Fruit fly (Drosophila melanogaster) whole organism, embryonic: Measurements from ENCODE around the gene CG33947.
A peak's percentile ranks its signal among the peaks of the same experiment; 100 is the strongest.

Experiments used
- Asciz ChIP-seq: fragments of 200-800 bp; sonication (Bioruptor generic); optimal IDR thresholded peaks from 2 replicates; lab custom pipeline; 2017; ENCODE audit warnings: missing biosample characterization, mild to moderate bottlenecking, missing genetic modification characterization, missing genetic modification reagents
- CG10209 ChIP-seq: fragments of 200-800 bp; sonication (Bioruptor generic); optimal IDR thresholded peaks from 3 replicates; lab custom pipeline; 2017; ENCODE audit warnings: missing biosample characterization, mild to moderate bottlenecking, missing genetic modification characterization, missing genetic modification reagents
- CG10959 ChIP-seq: fragments of 200-800 bp; sonication (Bioruptor generic); IDR thresholded peaks from 2 replicates; pipeline ENCODE4 v1.3.6; 2022; ENCODE audit warnings: missing biosample characterization, missing genetic modification characterization
- CG12104 ChIP-seq: fragments of 200-800 bp; sonication (Bioruptor generic); optimal IDR thresholded peaks from 3 replicates; lab custom pipeline; 2016; ENCODE audit warnings: missing biosample characterization, missing genetic modification characterization
- CG12155 ChIP-seq: fragments of 200-800 bp; sonication (Bioruptor generic); optimal IDR thresholded peaks from 3 replicates; lab custom pipeline; 2016; ENCODE audit warnings: missing biosample characterization, missing genetic modification characterization
- CG13624 ChIP-seq: fragments of 200-800 bp; sonication (Bioruptor generic); optimal IDR thresholded peaks from 2 replicates; lab custom pipeline; 2016; ENCODE audit warnings: missing biosample characterization, missing genetic modification characterization
- CG15011 ChIP-seq: fragments of 200-800 bp; sonication (Bioruptor generic); optimal IDR thresholded peaks from 3 replicates; lab custom pipeline; 2018; ENCODE audit warnings: missing biosample characterization, mild to moderate bottlenecking, missing genetic modification characterization
- CG16863 ChIP-seq: fragments of 200-800 bp; sonication (Bioruptor generic); optimal IDR thresholded peaks from 3 replicates; lab custom pipeline; 2016; ENCODE audit warnings: missing biosample characterization, missing genetic modification characterization
- CG17612 ChIP-seq: fragments of 200-800 bp; sonication (Bioruptor generic); IDR thresholded peaks from 2 replicates; pipeline ENCODE4 v1.3.6; 2022; ENCODE audit warnings: missing biosample characterization, missing genetic modification characterization
- CG18011 ChIP-seq: fragments of 200-800 bp; sonication (Bioruptor generic); optimal IDR thresholded peaks from 2 replicates; lab custom pipeline; 2017; ENCODE audit warnings: missing biosample characterization, missing genetic modification characterization, mild to moderate bottlenecking, moderate library complexity, missing genotype
- CG18476 ChIP-seq: fragments of 200-800 bp; sonication (Bioruptor generic); optimal IDR thresholded peaks from 2 replicates; lab custom pipeline; 2016; ENCODE audit warnings: missing biosample characterization, mild to moderate bottlenecking, missing genetic modification characterization
- CG2116 ChIP-seq: fragments of 200-800 bp; sonication (Bioruptor generic); optimal IDR thresholded peaks from 3 replicates; lab custom pipeline; 2018; ENCODE audit warnings: missing biosample characterization, mild to moderate bottlenecking, missing genetic modification characterization
- CG30431 ChIP-seq: fragments of 200-800 bp; sonication (Bioruptor generic); optimal IDR thresholded peaks from 2 replicates; lab custom pipeline; 2017; ENCODE audit warnings: missing biosample characterization, missing genetic modification characterization
- CG3065 ChIP-seq: fragments of 200-800 bp; sonication (Bioruptor generic); optimal IDR thresholded peaks from 2 replicates; lab custom pipeline; 2016; ENCODE audit warnings: missing biosample characterization, missing genetic modification characterization
- CG31365 ChIP-seq: fragments of 200-800 bp; sonication (Bioruptor generic); optimal IDR thresholded peaks from 2 replicates; lab custom pipeline; 2018; ENCODE audit warnings: missing biosample characterization, mild to moderate bottlenecking, missing genetic modification characterization
- CG34376 ChIP-seq: fragments of 200-800 bp; sonication (Bioruptor generic); optimal IDR thresholded peaks from 2 replicates; lab custom pipeline; 2018; ENCODE audit warnings: missing biosample characterization, mild to moderate bottlenecking, missing genetic modification characterization
- CG4820 ChIP-seq: fragments of 200-800 bp; sonication (Bioruptor generic); optimal IDR thresholded peaks from 3 replicates; lab custom pipeline; 2016; ENCODE audit warnings: missing biosample characterization, missing genetic modification characterization
- CG5953 ChIP-seq: fragments of 200-800 bp; sonication (Bioruptor generic); IDR thresholded peaks from 2 replicates; pipeline ENCODE4 v1.3.6; 2022; ENCODE audit warnings: missing biosample characterization, missing genetic modification characterization
- CG7839 ChIP-seq: fragments of 200-800 bp; sonication (Bioruptor generic); optimal IDR thresholded peaks from 3 replicates; lab custom pipeline; 2018; ENCODE audit warnings: missing biosample characterization, mild to moderate bottlenecking, missing genetic modification characterization, moderate library complexity
- Dad ChIP-seq: fragments of 200-800 bp; sonication (Bioruptor generic); optimal IDR thresholded peaks from 3 replicates; lab custom pipeline; 2016; ENCODE audit warnings: missing biosample characterization, missing genetic modification characterization
- Deaf1 ChIP-seq: fragments of 200-800 bp; optimal IDR thresholded peaks from 3 replicates; lab custom pipeline; 2019; ENCODE audit warnings: missing biosample characterization, mild to moderate bottlenecking, missing genetic modification characterization, moderate library complexity
- Dek ChIP-seq: fragments of 200-800 bp; sonication (Bioruptor generic); optimal IDR thresholded peaks from 3 replicates; lab custom pipeline; 2019; ENCODE audit warnings: missing biosample characterization, mild to moderate bottlenecking, missing genetic modification characterization, moderate library complexity
- Dll ChIP-seq: fragments of 200-800 bp; sonication (Bioruptor generic); IDR thresholded peaks from 4 replicates; pipeline ENCODE4 v1.3.6; 2022; ENCODE audit warnings: missing biosample characterization, missing genetic modification characterization; ENCODE audit not compliant: partially characterized antibody
- Eip74EF ChIP-seq, 2 experiments: fragments of 200-800 bp in 1 of 2; fragments of >200 bp in 1 of 2; sonication (Bioruptor generic) in 1 of 2; optimal IDR thresholded peaks; 2 replicates each; lab custom pipeline; 2017 to 2019; ENCODE audit warnings: missing biosample characterization in 2 of 2, missing genetic modification characterization in 2 of 2, mild to moderate bottlenecking in 1 of 2, moderate library complexity in 1 of 2
- Ets65A ChIP-seq: fragments of 200-800 bp; sonication (Bioruptor generic); peaks from one replicate; lab custom pipeline; 2016; ENCODE audit warnings: missing biosample characterization, missing genetic modification characterization
- Fer3 ChIP-seq: fragments of 200-800 bp; sonication (Bioruptor generic); optimal IDR thresholded peaks from 2 replicates; lab custom pipeline; 2018; ENCODE audit warnings: missing biosample characterization, mild to moderate bottlenecking, missing genetic modification characterization, moderate library complexity
- HmgZ ChIP-seq: fragments of 200-800 bp; sonication (Bioruptor generic); optimal IDR thresholded peaks from 2 replicates; lab custom pipeline; 2018; ENCODE audit warnings: missing biosample characterization, mild to moderate bottlenecking, missing genetic modification characterization
- Opbp ChIP-seq: fragments of 200-800 bp; sonication (Bioruptor generic); IDR thresholded peaks from 3 replicates; pipeline ENCODE4 v1.3.6; 2022; ENCODE audit warnings: missing biosample characterization, missing genetic modification characterization; ENCODE audit not compliant: partially characterized antibody
- Optix ChIP-seq: fragments of 200-800 bp; sonication (Bioruptor generic); IDR thresholded peaks from 3 replicates; pipeline ENCODE4 v1.3.6; 2022; ENCODE audit warnings: missing biosample characterization, missing genetic modification characterization
- PHDP ChIP-seq: fragments of 200-800 bp; sonication (Bioruptor generic); optimal IDR thresholded peaks from 3 replicates; lab custom pipeline; 2018; ENCODE audit warnings: missing biosample characterization, mild to moderate bottlenecking, missing genetic modification characterization, moderate library complexity
- Six4 ChIP-seq: fragments of 200-800 bp; sonication (Bioruptor generic); optimal IDR thresholded peaks from 2 replicates; lab custom pipeline; 2016; ENCODE audit warnings: missing biosample characterization, missing genetic modification characterization
- TFAM ChIP-seq: fragments of 200-800 bp; sonication (Bioruptor generic); optimal IDR thresholded peaks from 2 replicates; lab custom pipeline; 2017; ENCODE audit warnings: missing biosample characterization, missing genetic modification characterization, inconsistent platforms
- Trl ChIP-seq, 3 experiments: fragments of >200 bp in 2 of 3; fragments of 200-800 bp in 1 of 3; sonication (Bioruptor generic) in 1 of 3; optimal IDR thresholded peaks; 2 replicates in 1 of 3; 3 replicates in 2 of 3; lab custom pipeline; 2016 to 2017; ENCODE audit warnings: missing biosample characterization in 1 of 3, missing genetic modification characterization in 1 of 3
- al ChIP-seq: fragments of 200-800 bp; sonication (Bioruptor generic); IDR thresholded peaks from 2 replicates; pipeline ENCODE4 v1.3.6; 2022; ENCODE audit warnings: missing biosample characterization, missing genetic modification characterization
- bab2 ChIP-seq: fragments of 200-800 bp; sonication (Bioruptor generic); optimal IDR thresholded peaks from 2 replicates; lab custom pipeline; 2016; ENCODE audit warnings: missing biosample characterization, missing genetic modification characterization
- chn ChIP-seq: fragments of 200-800 bp; sonication (Bioruptor generic); optimal IDR thresholded peaks from 2 replicates; lab custom pipeline; 2016; ENCODE audit warnings: missing biosample characterization, missing genetic modification characterization
- ems ChIP-seq: fragments of 200-800 bp; sonication (Bioruptor generic); optimal IDR thresholded peaks from 3 replicates; lab custom pipeline; 2016; ENCODE audit warnings: missing biosample characterization, missing genetic modification characterization
- en ChIP-seq: fragments of 200-800 bp; sonication (Bioruptor generic); optimal IDR thresholded peaks from 2 replicates; lab custom pipeline; 2016; ENCODE audit warnings: missing biosample characterization, missing genetic modification characterization
- gcm2 ChIP-seq: fragments of 200-800 bp; sonication (Bioruptor generic); optimal IDR thresholded peaks from 2 replicates; lab custom pipeline; 2016; ENCODE audit warnings: missing biosample characterization, missing genetic modification characterization
- gro ChIP-seq: fragments of 200-800 bp; sonication (Bioruptor generic); optimal IDR thresholded peaks from 2 replicates; lab custom pipeline; 2016; ENCODE audit warnings: missing biosample characterization, missing genetic modification characterization
- h ChIP-seq: fragments of >200 bp; optimal IDR thresholded peaks from 2 replicates; lab custom pipeline; 2017
- inv ChIP-seq: fragments of 200-800 bp; sonication (Bioruptor generic); IDR thresholded peaks from 2 replicates; pipeline ENCODE4 v1.3.6; 2022; ENCODE audit warnings: missing biosample characterization, missing genetic modification characterization; ENCODE audit not compliant: partially characterized antibody
- luna ChIP-seq: fragments of 200-800 bp; sonication (Bioruptor generic); optimal IDR thresholded peaks from 2 replicates; lab custom pipeline; 2016; ENCODE audit warnings: missing biosample characterization, missing genetic modification characterization
- org-1 ChIP-seq: fragments of 200-800 bp; sonication (Bioruptor generic); optimal IDR thresholded peaks from 2 replicates; lab custom pipeline; 2017; ENCODE audit warnings: missing biosample characterization, missing genetic modification characterization
- pita ChIP-seq: fragments of 200-800 bp; sonication (Bioruptor generic); optimal IDR thresholded peaks from 2 replicates; lab custom pipeline; 2017; ENCODE audit warnings: missing biosample characterization, mild to moderate bottlenecking, missing genetic modification characterization
- rib ChIP-seq: fragments of 200-800 bp; sonication (Bioruptor generic); IDR thresholded peaks from 2 replicates; pipeline ENCODE4 v1.3.6; 2022; ENCODE audit warnings: missing biosample characterization, missing genetic modification characterization
- run ChIP-seq: fragments of 200-800 bp; sonication (Bioruptor generic); optimal IDR thresholded peaks from 3 replicates; lab custom pipeline; 2018; ENCODE audit warnings: missing biosample characterization, mild to moderate bottlenecking, missing genetic modification characterization
- sd ChIP-seq: fragments of 200-800 bp; sonication (Bioruptor generic); optimal IDR thresholded peaks from 3 replicates; lab custom pipeline; 2018; ENCODE audit warnings: missing biosample characterization, mild to moderate bottlenecking, missing genetic modification characterization, moderate library complexity
- sisA ChIP-seq: fragments of 200-800 bp; sonication (Bioruptor generic); IDR thresholded peaks from 2 replicates; pipeline ENCODE4 v1.3.6; 2022; ENCODE audit warnings: missing biosample characterization, missing genetic modification characterization
- so ChIP-seq: fragments of 200-800 bp; sonication (Bioruptor generic); IDR thresholded peaks from 3 replicates; pipeline ENCODE4 v1.3.6; 2022; ENCODE audit warnings: missing biosample characterization, missing genetic modification characterization
- twi ChIP-seq: fragments of 200-800 bp; optimal IDR thresholded peaks from 2 replicates; lab custom pipeline; 2019; ENCODE audit warnings: missing biosample characterization, mild to moderate bottlenecking, missing genetic modification characterization, moderate library complexity
- wor ChIP-seq: fragments of 200-800 bp; sonication (Bioruptor generic); IDR thresholded peaks from 2 replicates; pipeline ENCODE4 v1.3.6; 2022; ENCODE audit warnings: missing biosample characterization, missing genetic modification characterization

CG33947 gene

DNA sequence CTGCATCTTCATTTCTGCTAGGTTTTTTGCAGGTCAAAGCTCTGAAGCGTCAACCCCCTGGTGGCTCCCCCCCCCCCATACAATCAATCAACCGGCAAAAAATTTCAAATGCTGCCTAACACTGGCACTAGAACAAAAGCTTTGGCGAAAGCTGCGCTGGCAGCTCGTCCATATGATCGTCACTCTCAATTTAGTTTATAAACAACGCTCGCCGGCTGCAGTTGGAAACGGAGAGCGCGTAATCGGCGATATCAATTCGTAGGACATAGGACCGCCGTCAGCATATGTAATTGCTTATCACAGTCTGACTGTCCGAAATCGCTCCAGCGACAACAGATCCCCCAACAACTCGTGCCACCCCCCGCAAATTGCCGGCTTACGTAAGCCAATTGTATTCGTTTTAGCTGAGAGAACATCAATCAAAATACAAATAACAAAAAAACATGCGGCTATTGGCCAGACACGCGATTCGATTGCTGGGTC lies 25.9 kb upstream of the CG33947 start, which contains the start of gene Mocs1 (continued):
- TF ChIP-seq Optix (GFP tag; lab: Robert Waterston, UW) (no peak), CG30431 (no peak), ems (GFP tag; lab: Kevin White, UChicago) (no peak), Asciz (GFP tag; lab: Kevin White, UChicago) (no peak), CG10209 (GFP tag; lab: Kevin White, UChicago) (no peak), CG5953 (GFP tag; lab: Robert Waterston, UW) (no peak), run (tag; lab: Kevin White, UChicago) (no peak), HmgZ (peak; percentile 38), CG31365 (no peak), CG7839 (tag; lab: Kevin White, UChicago) (no peak), so (GFP tag; lab: Robert Waterston, UW) (no peak), h (lab: Kevin White, UChicago) (no peak), CG10959 (GFP tag; lab: Robert Waterston, UW) (no peak), Six4 (GFP tag; lab: Kevin White, UChicago) (no peak), Opbp (GFP tag; lab: Robert Waterston, UW) (no peak), CG18011 (GFP tag; lab: Kevin White, UChicago) (no peak), CG4820 (GFP tag; lab: Kevin White, UChicago) (no peak), sd (no peak), gro (GFP tag; lab: Kevin White, UChicago) (peak; percentile 15), CG34376 (GFP tag; lab: Kevin White, UChicago) (peak; percentile 65), twi (tag; lab: Kevin White, UChicago) (no peak), Trl (optimal IDR thresholded peaks at IDR 0.05; lab: Kevin White, UChicago) (peak in 1 of 2 experiments; percentile 6), Trl (GFP tag; optimal IDR thresholded peaks at IDR 0.05; lab: Kevin White, UChicago) (no peak), CG3065 (GFP tag; lab: Kevin White, UChicago) (no peak), luna (GFP tag; lab: Kevin White, UChicago) (no peak), Eip74EF (GFP tag; optimal IDR thresholded peaks at IDR 0.05; lab: Kevin White, UChicago) (no peak), Ets65A (GFP tag; lab: Kevin White, UChicago) (no peak), chn (GFP tag; lab: Kevin White, UChicago) (no peak), CG12155 (no peak), org-1 (GFP tag; lab: Kevin White, UChicago) (no peak), PHDP (peak; percentile 2), Dek (no peak), Fer3 (tag; lab: Kevin White, UChicago) (no peak), TFAM (GFP tag; lab: Kevin White, UChicago) (no peak), pita (GFP tag; lab: Kevin White, UChicago) (no peak), Dad (GFP tag; lab: Kevin White, UChicago) (no peak), rib (GFP tag; lab: Robert Waterston, UW) (peak; percentile 60; the same call in 1 of the 2 replicates), CG13624 (GFP tag; lab: Kevin White, UChicago) (no peak), gcm2 (GFP tag; lab: Kevin White, UChicago) (no peak), Dll (GFP tag; lab: Robert Waterston, UW) (no peak), al (GFP tag; lab: Robert Waterston, UW) (no peak), CG2116 (GFP tag; lab: Kevin White, UChicago) (no peak), CG16863 (no peak), bab2 (GFP tag; lab: Kevin White, UChicago) (no peak), Deaf1 (tag; lab: Kevin White, UChicago) (peak; percentile 8), en (GFP tag; lab: Kevin White, UChicago) (no peak), sisA (GFP tag; lab: Robert Waterston, UW) (no peak), inv (no peak), CG15011 (GFP tag; lab: Kevin White, UChicago) (no peak), CG17612 (GFP tag; lab: Robert Waterston, UW) (no peak), CG18476 (no peak), CG12104 (GFP tag; lab: Kevin White, UChicago) (no peak), wor (GFP tag; lab: Robert Waterston, UW) (no peak)
